Worm (Caenorhabditis elegans): ENCODE measurements around the gene ZK180.7.

The ZK180.7 gene

ce11 chrIV:4511259-4511890 is 21.0 kb downstream of the ZK180.7 start, which contains the start of the genes rfth-1 and ZK180.8:
TSS of gene rfth-1 (minus strand) at chrIV:4511309.
TSS of gene ZK180.8 (minus strand) at chrIV:4511724.
- no peak for TF ChIP-seq unc-62 (GFP tag; optimal IDR thresholded peaks at IDR 0.05)

- TF ChIP-seq unc-62 (GFP tag; optimal IDR thresholded peaks at IDR 0.05), result no peak
Observed at ce11 chrIV:4513269-4513819, 23.0 kb downstream of the ZK180.7 start, which contains the start of gene sar-1. TSS of gene sar-1 (minus strand) at chrIV:4513319.

- no peak for TF ChIP-seq unc-62 (GFP tag; optimal IDR thresholded peaks at IDR 0.05)
Observed at ce11 chrIV:4516478-4516877, 26.1 kb downstream of the ZK180.7 start.

ce11 chrIV:4517066-4517465 is 26.7 kb downstream of the ZK180.7 start, which contains the start of gene ZK180.5:
TSS of gene ZK180.5 (minus strand) at chrIV:4517166.
- TF ChIP-seq unc-62 (GFP tag; optimal IDR thresholded peaks at IDR 0.05), result no peak

ce11 chrIV:4518111-4518510 is 27.8 kb downstream of the ZK180.7 start:
- no peak for TF ChIP-seq unc-62 (GFP tag; optimal IDR thresholded peaks at IDR 0.05)

- TF ChIP-seq unc-62 (GFP tag; optimal IDR thresholded peaks at IDR 0.05), result no peak
Observed at ce11 chrIV:4519714-4520113, 29.4 kb downstream of the ZK180.7 start.

ce11 chrIV:4523461-4523860 is 33.1 kb downstream of the ZK180.7 start:
- TF ChIP-seq unc-62 (GFP tag; optimal IDR thresholded peaks at IDR 0.05), result no peak

- TF ChIP-seq unc-62 (GFP tag; optimal IDR thresholded peaks at IDR 0.05), result no peak
Observed at ce11 chrIV:4524943-4525342, 34.6 kb downstream of the ZK180.7 start, which contains the start of gene ZK180.6. TSS of gene ZK180.6 (minus strand) at chrIV:4525043.

- no peak for TF ChIP-seq unc-62 (GFP tag; optimal IDR thresholded peaks at IDR 0.05)
Observed at ce11 chrIV:4526028-4526427, 35.7 kb downstream of the ZK180.7 start.

ce11 chrIV:4526724-4527123 is 36.4 kb downstream of the ZK180.7 start:
- TF ChIP-seq unc-62 (GFP tag; optimal IDR thresholded peaks at IDR 0.05), result no peak

ce11 chrIV:4530170-4530569 is 39.8 kb downstream of the ZK180.7 start, which contains the start of gene ZK185.3:
TSS of gene ZK185.3 (minus strand) at chrIV:4530432.
- TF ChIP-seq unc-62 (GFP tag; optimal IDR thresholded peaks at IDR 0.05), result no peak

ce11 chrIV:4533025-4533424 is 42.7 kb downstream of the ZK180.7 start, which contains the start of gene ZK185.4:
TSS of gene ZK185.4 (minus strand) at chrIV:4533125.
- no peak for TF ChIP-seq unc-62 (GFP tag; optimal IDR thresholded peaks at IDR 0.05)

ce11 chrIV:4536247-4536646 is 45.9 kb downstream of the ZK180.7 start, which contains the start of gene ZK185.2:
TSS of gene ZK185.2 (plus strand) at chrIV:4536547.
- TF ChIP-seq unc-62 (GFP tag; optimal IDR thresholded peaks at IDR 0.05), result no peak

- no peak for TF ChIP-seq unc-62 (GFP tag; optimal IDR thresholded peaks at IDR 0.05)
Observed at ce11 chrIV:4538672-4539071, 48.3 kb downstream of the ZK180.7 start.

- no peak for TF ChIP-seq unc-62 (GFP tag; optimal IDR thresholded peaks at IDR 0.05)
Observed at ce11 chrIV:4541195-4541594, 50.9 kb downstream of the ZK180.7 start.

ce11 chrIV:4542972-4543371 is 52.6 kb downstream of the ZK180.7 start:
- TF ChIP-seq unc-62 (GFP tag; optimal IDR thresholded peaks at IDR 0.05), result no peak

- TF ChIP-seq unc-62 (GFP tag; optimal IDR thresholded peaks at IDR 0.05), result no peak
Observed at ce11 chrIV:4544215-4544614, 53.9 kb downstream of the ZK180.7 start.
